Fruit fly (Drosophila melanogaster): ENCODE results near the gene CG1299.
A peak's percentile ranks its signal among the peaks of the same experiment; 100 is the strongest.

The CG1299 gene

dm6 chr3L:4116490-4117367 is 31.8 kb upstream of the CG1299 start:
- TF ChIP-seq CG5204 (GFP tag; optimal IDR thresholded peaks at IDR 0.05) (no peak), CG14711 (tag; optimal IDR thresholded peaks at IDR 0.05) (peak; percentile 83), cnc (optimal IDR thresholded peaks at IDR 0.05) (no peak), CG7045 (GFP tag; optimal IDR thresholded peaks at IDR 0.05) (no peak), CG7101 (tag; optimal IDR thresholded peaks at IDR 0.05) (peak; percentile 61), bab1 (GFP tag; optimal IDR thresholded peaks at IDR 0.05) (peak; percentile 24), pad (GFP tag; optimal IDR thresholded peaks at IDR 0.05) (peak; percentile 42), tj (GFP tag; optimal IDR thresholded peaks at IDR 0.05) (peak; percentile 20), ovo (GFP tag; optimal IDR thresholded peaks at IDR 0.05) (no peak), cic (GFP tag; optimal IDR thresholded peaks at IDR 0.05) (peak; percentile 69), Clk (GFP tag; optimal IDR thresholded peaks at IDR 0.05) (no peak), toe (GFP tag; optimal IDR thresholded peaks at IDR 0.05) (no peak), CG33017 (tag; optimal IDR thresholded peaks at IDR 0.05) (peak; percentile 70), kay (GFP tag; ENCODE audit: borderline replicate concordance) (no peak), Crg-1 (GFP tag; optimal IDR thresholded peaks at IDR 0.05) (no peak), Mnt (GFP tag; optimal IDR thresholded peaks at IDR 0.05) (no peak), CG11617 (GFP tag; optimal IDR thresholded peaks at IDR 0.05) (peak; percentile 50)

- TF ChIP-seq CG7045 (GFP tag; optimal IDR thresholded peaks at IDR 0.05) (no peak), CG33017 (tag; optimal IDR thresholded peaks at IDR 0.05) (no peak), Crg-1 (GFP tag; optimal IDR thresholded peaks at IDR 0.05) (no peak), bab1 (GFP tag; optimal IDR thresholded peaks at IDR 0.05) (no peak), CG7101 (tag; optimal IDR thresholded peaks at IDR 0.05) (no peak), CG1620 (GFP tag; optimal IDR thresholded peaks at IDR 0.05) (no peak), CG5204 (GFP tag; optimal IDR thresholded peaks at IDR 0.05) (no peak), cnc (optimal IDR thresholded peaks at IDR 0.05) (no peak), toe (GFP tag; optimal IDR thresholded peaks at IDR 0.05) (no peak), kay (GFP tag; ENCODE audit: borderline replicate concordance) (no peak), Mnt (GFP tag; optimal IDR thresholded peaks at IDR 0.05) (no peak), CG11617 (GFP tag; optimal IDR thresholded peaks at IDR 0.05) (no peak), tj (GFP tag; optimal IDR thresholded peaks at IDR 0.05) (no peak), CG14711 (tag; optimal IDR thresholded peaks at IDR 0.05) (no peak), cic (GFP tag; optimal IDR thresholded peaks at IDR 0.05) (no peak), ovo (GFP tag; optimal IDR thresholded peaks at IDR 0.05) (no peak), CG12768 (GFP tag; optimal IDR thresholded peaks at IDR 0.05) (no peak), pad (GFP tag; optimal IDR thresholded peaks at IDR 0.05) (no peak), Clk (GFP tag; optimal IDR thresholded peaks at IDR 0.05) (no peak)
Observed at dm6 chr3L:4117493-4117892, 31.0 kb upstream of the CG1299 start.

dm6 chr3L:4118339-4118738 is 30.2 kb upstream of the CG1299 start:
- TF ChIP-seq CG7101 (tag; optimal IDR thresholded peaks at IDR 0.05): no peak
- TF ChIP-seq ovo (GFP tag; optimal IDR thresholded peaks at IDR 0.05): no peak
- TF ChIP-seq tj (GFP tag; optimal IDR thresholded peaks at IDR 0.05): peak; percentile 88
- no peak for TF ChIP-seq Clk (GFP tag; optimal IDR thresholded peaks at IDR 0.05)

- TF ChIP-seq CG7045 (GFP tag; optimal IDR thresholded peaks at IDR 0.05) (no peak), Hr96 (GFP tag; optimal IDR thresholded peaks at IDR 0.05) (peak; percentile 2)
Observed at dm6 chr3L:4119636-4120357, 28.7 kb upstream of the CG1299 start.

DNA sequence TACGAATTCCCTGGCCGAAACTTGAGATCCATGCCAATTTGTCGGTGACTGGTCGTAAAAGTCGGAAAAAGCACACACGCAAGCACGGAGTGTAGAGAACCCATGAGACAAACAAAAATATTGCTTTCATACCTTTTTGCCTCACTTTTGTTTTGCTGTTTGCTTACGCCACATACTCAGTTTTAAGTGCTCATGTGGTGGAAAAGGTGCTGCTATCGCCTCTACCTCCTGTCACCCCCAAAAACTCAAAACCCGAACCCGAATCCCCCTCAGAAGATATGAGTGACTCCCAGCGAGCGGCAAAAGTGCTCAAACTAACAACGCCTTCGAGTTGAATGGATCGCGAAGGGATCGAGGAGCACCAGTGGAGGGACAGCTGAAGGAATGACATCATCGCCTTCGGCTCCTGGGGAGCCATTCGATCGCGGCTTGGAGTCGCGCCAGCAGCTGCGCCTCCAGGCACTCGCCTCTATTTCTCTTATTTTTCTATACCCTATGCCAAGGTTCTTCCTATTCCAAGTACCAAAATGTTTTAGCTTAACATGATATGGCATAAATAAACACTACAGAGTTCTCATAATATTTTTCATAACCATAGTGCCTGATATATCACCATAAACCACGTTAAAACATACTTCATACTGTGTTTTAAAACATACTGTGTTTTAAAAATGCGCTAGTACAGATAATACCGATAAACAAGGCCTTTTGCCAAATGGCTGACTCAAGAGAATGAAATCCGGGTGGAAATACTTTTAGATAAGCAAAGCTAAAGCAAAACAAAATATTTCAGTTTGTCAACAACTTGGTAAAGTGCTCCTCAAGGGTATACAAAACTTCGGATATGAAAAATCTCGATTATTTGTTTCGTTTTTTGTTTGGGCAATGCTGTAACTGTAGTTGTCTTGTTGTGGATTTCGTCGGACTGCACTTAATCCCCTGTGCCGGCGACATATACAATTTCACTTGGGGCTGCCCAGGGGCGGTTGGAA is 27.8 kb upstream of the CG1299 start:
- no peak for TF ChIP-seq Hr96 (GFP tag; optimal IDR thresholded peaks at IDR 0.05)
- no peak for TF ChIP-seq Mnt (GFP tag; optimal IDR thresholded peaks at IDR 0.05)
- TF ChIP-seq CG1620 (GFP tag; optimal IDR thresholded peaks at IDR 0.05): no peak
- no peak for TF ChIP-seq CG14711 (tag; optimal IDR thresholded peaks at IDR 0.05)
- no peak for TF ChIP-seq CG33017 (tag; optimal IDR thresholded peaks at IDR 0.05)
- no peak for TF ChIP-seq CG7101 (tag; optimal IDR thresholded peaks at IDR 0.05)
- peak; percentile 40 for TF ChIP-seq CG12768 (GFP tag; optimal IDR thresholded peaks at IDR 0.05)
- peak; percentile 22 for TF ChIP-seq cic (GFP tag; optimal IDR thresholded peaks at IDR 0.05)
- no peak for TF ChIP-seq CG11617 (GFP tag; optimal IDR thresholded peaks at IDR 0.05)
- TF ChIP-seq pad (GFP tag; optimal IDR thresholded peaks at IDR 0.05): no peak
- no peak for TF ChIP-seq Crg-1 (GFP tag; optimal IDR thresholded peaks at IDR 0.05)
- no peak for TF ChIP-seq CG5204 (GFP tag; optimal IDR thresholded peaks at IDR 0.05)
- TF ChIP-seq CG7045 (GFP tag; optimal IDR thresholded peaks at IDR 0.05): no peak
- TF ChIP-seq bab1 (GFP tag; optimal IDR thresholded peaks at IDR 0.05): peak; percentile 54
- TF ChIP-seq Clk (GFP tag; optimal IDR thresholded peaks at IDR 0.05): no peak
- peak; percentile 88 for TF ChIP-seq kay (GFP tag; ENCODE audit: borderline replicate concordance)
- no peak for TF ChIP-seq cnc (optimal IDR thresholded peaks at IDR 0.05)
- TF ChIP-seq toe (GFP tag; optimal IDR thresholded peaks at IDR 0.05): no peak
- TF ChIP-seq ovo (GFP tag; optimal IDR thresholded peaks at IDR 0.05): no peak
- peak; percentile 98 for TF ChIP-seq tj (GFP tag; optimal IDR thresholded peaks at IDR 0.05)

Data from whole organism, adult.